Worm (Caenorhabditis elegans): ENCODE measurements around the gene srz-59.

DNA sequence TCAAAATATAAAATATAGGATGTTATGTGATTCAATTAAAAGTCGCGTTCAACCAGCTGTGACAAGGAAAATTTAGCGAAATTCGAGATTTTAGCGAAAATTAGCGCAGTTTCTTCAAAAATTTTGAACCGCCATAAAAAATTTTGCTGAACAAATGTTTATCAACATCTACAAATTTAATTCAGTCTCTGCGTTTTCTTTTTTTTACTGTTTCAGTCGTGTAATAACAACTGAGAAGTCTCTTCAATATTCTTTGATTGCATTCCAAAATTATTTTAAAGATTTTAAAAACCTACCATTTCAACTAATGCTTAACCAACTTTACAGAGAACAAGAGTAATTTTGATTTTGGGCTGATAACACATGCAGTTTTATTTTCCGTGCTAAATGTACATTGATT is 32.2 kb downstream of the srz-59 start:
- TF ChIP-seq egl-27 (tag; optimal IDR thresholded peaks at IDR 0.05) (no peak), lsy-2 (tag; optimal IDR thresholded peaks at IDR 0.05) (no peak), mab-5 (tag; optimal IDR thresholded peaks at IDR 0.05) (no peak), nhr-77 (tag; optimal IDR thresholded peaks at IDR 0.05) (no peak), ama-1 (optimal IDR thresholded peaks at IDR 0.05) (no peak), ZK546.5 (tag; optimal IDR thresholded peaks at IDR 0.05) (no peak), nhr-12 (tag; optimal IDR thresholded peaks at IDR 0.05) (no peak), fos-1 (tag; optimal IDR thresholded peaks at IDR 0.05) (no peak), blmp-1 (tag; optimal IDR thresholded peaks at IDR 0.05; ENCODE audit: insufficient read depth) (no peak), ceh-82 (tag; optimal IDR thresholded peaks at IDR 0.05) (no peak)
